Worm (Caenorhabditis elegans) whole organism, L1 larva: Measurements from ENCODE around the gene Y113G7A.12.

Experiments used
- ama-1 ChIP-seq: fragments of 150-350 bp; optimal IDR thresholded peaks from 2 replicates; lab custom pipeline; 2014
- efl-1 ChIP-seq, 4 experiments: fragments of 150-350 bp; optimal IDR thresholded peaks in 3 of 4; peaks in 1 of 4; 1 replicate in 1 of 4; 2 replicates in 3 of 4; lab custom pipeline; 2014; ENCODE audit warnings: missing biosample characterization in 2 of 4, missing genetic modification characterization in 2 of 4, missing genetic modification reagents in 2 of 4
- fos-1 ChIP-seq: fragments of 150-350 bp; optimal IDR thresholded peaks from 2 replicates; lab custom pipeline; 2014; ENCODE audit warnings: missing biosample characterization, missing genetic modification characterization
- hlh-4 ChIP-seq: sonication (generic microtip); optimal IDR thresholded peaks from 2 replicates; lab custom pipeline; 2016; ENCODE audit warnings: mild to moderate bottlenecking, missing genetic modification characterization, missing compliant biosample characterization
- nhr-11 ChIP-seq: fragments of 150-350 bp; optimal IDR thresholded peaks from 2 replicates; lab custom pipeline; 2014; ENCODE audit warnings: missing biosample characterization, missing genetic modification characterization
- nhr-47 ChIP-seq: sonication (generic microtip); optimal IDR thresholded peaks from 2 replicates; lab custom pipeline; 2016; ENCODE audit warnings: mild to moderate bottlenecking, missing genetic modification characterization, moderate library complexity, missing compliant biosample characterization
- nhr-76 ChIP-seq: sonication (generic microtip); optimal IDR thresholded peaks from 2 replicates; lab custom pipeline; 2017; ENCODE audit warnings: missing biosample characterization, missing genetic modification characterization
- nhr-77 ChIP-seq: fragments of 150-350 bp; optimal IDR thresholded peaks from 2 replicates; lab custom pipeline; 2014; ENCODE audit warnings: missing biosample characterization, missing genetic modification characterization
- sptf-1 ChIP-seq: fragments of 150-350 bp; optimal IDR thresholded peaks from 2 replicates; lab custom pipeline; 2014; ENCODE audit warnings: missing biosample characterization, missing genetic modification characterization
- zip-4 ChIP-seq: fragments of 200-800 bp; sonication (Bioruptor generic); optimal IDR thresholded peaks from 2 replicates; lab custom pipeline; 2018; ENCODE audit warnings: mild to moderate bottlenecking, missing genetic modification characterization, moderate library complexity, missing compliant biosample characterization

Y113G7A.12 gene

ce11 chrV:20186579-20186978 is 44.2 kb downstream of the Y113G7A.12 start, which contains the start of gene srz-16:
TSS of gene srz-16 (minus strand) at chrV:20186679.
- TF ChIP-seq ama-1 (lab: Kevin White, UChicago): no peak
- TF ChIP-seq nhr-47 (tag; lab: Kevin White, UChicago): no peak
- no peak for TF ChIP-seq nhr-76 (tag; lab: Kevin White, UChicago)
- no peak for TF ChIP-seq zip-4 (GFP tag; lab: Kevin White, UChicago)

ce11 chrV:20188790-20189189 is 46.4 kb downstream of the Y113G7A.12 start, which contains the start of gene fbxa-116:
TSS of gene fbxa-116 (minus strand) at chrV:20188890.
- no peak for TF ChIP-seq sptf-1
- no peak for TF ChIP-seq hlh-4 (tag; lab: Kevin White, UChicago)
- TF ChIP-seq fos-1: no peak

ce11 chrV:20192102-20192880 is 49.9 kb downstream of the Y113G7A.12 start, which contains the start of the genes fbxa-115 and Y113G7B.27:
TSS of gene fbxa-115 (minus strand) at chrV:20192152.
TSS of gene Y113G7B.27 (plus strand) at chrV:20192830.
- TF ChIP-seq sptf-1 (no peak), efl-1 (optimal IDR thresholded peaks at IDR 0.05; lab: Kevin White, UChicago) (no peak), efl-1 (GFP tag; optimal IDR thresholded peaks at IDR 0.05 in 1 of 2; lab: Kevin White, UChicago) (peak in 1 of 2 experiments; percentile 41)

ce11 chrV:20195451-20196036 is 53.2 kb downstream of the Y113G7A.12 start, which contains the start of the genes srh-217 and Y113G7B.28:
TSS of gene srh-217 (minus strand) at chrV:20195551.
TSS of gene Y113G7B.28 (plus strand) at chrV:20195986.
- TF ChIP-seq efl-1 (optimal IDR thresholded peaks at IDR 0.05; lab: Kevin White, UChicago) (no peak), efl-1 (GFP tag; optimal IDR thresholded peaks at IDR 0.05 in 1 of 2; lab: Kevin White, UChicago) (peak in 1 of 2 experiments; percentile 57), nhr-77 (no peak)

ce11 chrV:20196671-20197070 is 54.3 kb downstream of the Y113G7A.12 start, which contains the start of gene ftr-1:
TSS of gene ftr-1 (plus strand) at chrV:20196971.
- no peak for TF ChIP-seq nhr-11 (tag; lab: Kevin White, UChicago)
- no peak for TF ChIP-seq efl-1 (optimal IDR thresholded peaks at IDR 0.05; lab: Kevin White, UChicago)
- TF ChIP-seq efl-1 (GFP tag; optimal IDR thresholded peaks at IDR 0.05 in 1 of 2; lab: Kevin White, UChicago): peak in 1 of 2 experiments; percentile 32
